Fruit fly (Drosophila melanogaster) whole organism, prepupa: ENCODE results near the gene CG33303.
A peak's percentile ranks its signal among the peaks of the same experiment; 100 is the strongest.

Experiments used
- Blimp-1 ChIP-seq: fragments of 200-800 bp; sonication (Bioruptor generic); optimal IDR thresholded peaks from 3 replicates; lab custom pipeline; 2017; ENCODE audit warnings: missing biosample characterization, missing genetic modification characterization, mild to moderate bottlenecking, moderate library complexity, missing genetic modification reagents
- CG10631 ChIP-seq: fragments of 200-800 bp; sonication (Bioruptor generic); optimal IDR thresholded peaks from 2 replicates; lab custom pipeline; 2016; ENCODE audit warnings: missing biosample characterization, missing genetic modification characterization
- CG11294 ChIP-seq: fragments of 200-800 bp; sonication (Bioruptor generic); IDR thresholded peaks from 2 replicates; pipeline ENCODE4 v1.3.6; 2022; ENCODE audit warnings: missing biosample characterization, missing genetic modification characterization
- CG11762 ChIP-seq: fragments of 200-800 bp; sonication (Bioruptor generic); optimal IDR thresholded peaks from 3 replicates; lab custom pipeline; 2016; ENCODE audit warnings: missing biosample characterization, missing genetic modification characterization; ENCODE audit not compliant: insufficient read depth
- CG11902 ChIP-seq: fragments of 200-800 bp; sonication (Bioruptor generic); optimal IDR thresholded peaks from 3 replicates; lab custom pipeline; 2016; ENCODE audit warnings: missing biosample characterization, missing genetic modification characterization
- CG15336 ChIP-seq: fragments of 200-800 bp; sonication (Bioruptor generic); IDR thresholded peaks from 2 replicates; pipeline ENCODE4 v1.3.6; 2022; ENCODE audit warnings: missing biosample characterization, missing genetic modification characterization
- CG16779 ChIP-seq: fragments of 200-800 bp; sonication (Bioruptor generic); optimal IDR thresholded peaks from 3 replicates; lab custom pipeline; 2017; ENCODE audit warnings: missing biosample characterization, mild to moderate bottlenecking, missing genetic modification characterization
- CG3032 ChIP-seq: fragments of 200-800 bp; optimal IDR thresholded peaks from 2 replicates; lab custom pipeline; 2019; ENCODE audit warnings: missing biosample characterization, mild to moderate bottlenecking, missing genetic modification characterization, moderate library complexity
- CG31627 ChIP-seq: fragments of 200-800 bp; sonication (Bioruptor generic); optimal IDR thresholded peaks from 3 replicates; lab custom pipeline; 2016; ENCODE audit warnings: missing biosample characterization, missing genetic modification characterization
- CG32006 ChIP-seq: fragments of 200-800 bp; sonication (Bioruptor generic); optimal IDR thresholded peaks from 3 replicates; lab custom pipeline; 2017; ENCODE audit warnings: missing biosample characterization, mild to moderate bottlenecking, missing genetic modification characterization
- CG34406 ChIP-seq: fragments of 200-800 bp; sonication (Bioruptor generic); optimal IDR thresholded peaks from 3 replicates; lab custom pipeline; 2016; ENCODE audit warnings: missing biosample characterization, missing genetic modification characterization
- CG3919 ChIP-seq: fragments of 200-800 bp; sonication (Bioruptor generic); optimal IDR thresholded peaks from 3 replicates; lab custom pipeline; 2016; ENCODE audit warnings: missing biosample characterization, missing genetic modification characterization
- CG6163 ChIP-seq: fragments of 200-800 bp; sonication (Bioruptor generic); IDR thresholded peaks from 3 replicates; pipeline ENCODE4 v1.3.6; 2022; ENCODE audit warnings: missing biosample characterization, missing genetic modification characterization
- CG6792 ChIP-seq: fragments of 200-800 bp; sonication (Bioruptor generic); optimal IDR thresholded peaks from 3 replicates; lab custom pipeline; 2016; ENCODE audit warnings: missing biosample characterization, missing genetic modification characterization
- CG6808 ChIP-seq: fragments of 200-800 bp; sonication (Bioruptor generic); optimal IDR thresholded peaks from 3 replicates; lab custom pipeline; 2017; ENCODE audit warnings: missing biosample characterization, missing genetic modification characterization, mild to moderate bottlenecking, moderate library complexity, missing genetic modification reagents
- CG6854 ChIP-seq: fragments of 200-800 bp; sonication (Bioruptor generic); optimal IDR thresholded peaks from 2 replicates; lab custom pipeline; 2017; ENCODE audit warnings: missing biosample characterization, mild to moderate bottlenecking, missing genetic modification characterization
- CG8119 ChIP-seq: fragments of 200-800 bp; sonication (Bioruptor generic); IDR thresholded peaks from 3 replicates; pipeline ENCODE4 v1.3.6; 2022; ENCODE audit warnings: missing biosample characterization, missing genetic modification characterization
- CG8319 ChIP-seq: fragments of 200-800 bp; sonication (Bioruptor generic); optimal IDR thresholded peaks from 3 replicates; lab custom pipeline; 2016; ENCODE audit warnings: missing biosample characterization, missing genetic modification characterization
- CG8632 ChIP-seq: fragments of 200-800 bp; sonication (Bioruptor generic); optimal IDR thresholded peaks from 3 replicates; lab custom pipeline; 2016; ENCODE audit warnings: missing biosample characterization, missing genetic modification characterization
- Eip75B ChIP-seq: fragments of 200-800 bp; sonication (Bioruptor generic); optimal IDR thresholded peaks from 3 replicates; lab custom pipeline; 2016; ENCODE audit warnings: missing biosample characterization, missing genetic modification characterization
- Eip78C ChIP-seq: fragments of 200-800 bp; sonication (Bioruptor generic); peaks from one replicate; lab custom pipeline; 2016; ENCODE audit warnings: missing biosample characterization, missing genetic modification characterization
- Eip93F ChIP-seq: fragments of 200-800 bp; sonication (Bioruptor generic); optimal IDR thresholded peaks from 2 replicates; lab custom pipeline; 2016; ENCODE audit warnings: missing biosample characterization, mild to moderate bottlenecking, missing genetic modification characterization
- Ets21C ChIP-seq: fragments of 200-800 bp; sonication (Bioruptor generic); optimal IDR thresholded peaks from 3 replicates; lab custom pipeline; 2016; ENCODE audit warnings: missing biosample characterization, missing genetic modification characterization
- Ets96B ChIP-seq: fragments of 200-800 bp; optimal IDR thresholded peaks from 2 replicates; lab custom pipeline; 2019; ENCODE audit warnings: missing biosample characterization, mild to moderate bottlenecking, missing genetic modification characterization, moderate library complexity
- Gug ChIP-seq: fragments of 200-800 bp; sonication (Bioruptor generic); IDR thresholded peaks from 2 replicates; pipeline ENCODE4 v1.3.6; 2022; ENCODE audit warnings: missing biosample characterization, missing genetic modification characterization
- Lpt ChIP-seq: fragments of 200-800 bp; sonication (Bioruptor generic); optimal IDR thresholded peaks from 3 replicates; lab custom pipeline; 2016; ENCODE audit warnings: missing biosample characterization, missing genetic modification characterization
- Sox102F ChIP-seq: fragments of 200-800 bp; sonication (Bioruptor generic); optimal IDR thresholded peaks from 2 replicates; lab custom pipeline; 2016; ENCODE audit warnings: missing biosample characterization, mild to moderate bottlenecking, missing genetic modification characterization
- Sox14 ChIP-seq: fragments of 200-800 bp; sonication (Bioruptor generic); optimal IDR thresholded peaks from 3 replicates; lab custom pipeline; 2016; ENCODE audit warnings: missing biosample characterization, missing genetic modification characterization
- Sox15 ChIP-seq: fragments of 200-800 bp; sonication (Bioruptor generic); optimal IDR thresholded peaks from 3 replicates; lab custom pipeline; 2016; ENCODE audit warnings: missing biosample characterization, missing genetic modification characterization
- achi ChIP-seq: fragments of 200-800 bp; sonication (Bioruptor generic); optimal IDR thresholded peaks from 3 replicates; lab custom pipeline; 2016; ENCODE audit warnings: missing biosample characterization, missing genetic modification characterization
- acj6 ChIP-seq: fragments of 200-800 bp; sonication (Bioruptor generic); optimal IDR thresholded peaks from 3 replicates; lab custom pipeline; 2016; ENCODE audit warnings: missing biosample characterization, missing genetic modification characterization
- cyc ChIP-seq: fragments of 200-800 bp; sonication (Bioruptor generic); optimal IDR thresholded peaks from 3 replicates; lab custom pipeline; 2016; ENCODE audit warnings: missing biosample characterization, missing genetic modification characterization
- dsx ChIP-seq: fragments of 200-800 bp; optimal IDR thresholded peaks from 3 replicates; lab custom pipeline; 2019; ENCODE audit warnings: missing biosample characterization, mild to moderate bottlenecking, missing genetic modification characterization, moderate library complexity; ENCODE audit not compliant: poor library complexity, severe bottlenecking
- eg ChIP-seq: fragments of 200-800 bp; sonication (Bioruptor generic); IDR thresholded peaks from 3 replicates; pipeline ENCODE4 v1.3.6; 2022; ENCODE audit warnings: missing biosample characterization, missing genetic modification characterization
- esn ChIP-seq: fragments of 200-800 bp; sonication (Bioruptor generic); optimal IDR thresholded peaks from 2 replicates; lab custom pipeline; 2016; ENCODE audit warnings: missing biosample characterization, mild to moderate bottlenecking, missing genetic modification characterization, moderate library complexity
- fd85E ChIP-seq: fragments of 200-800 bp; sonication (Bioruptor generic); optimal IDR thresholded peaks from 3 replicates; lab custom pipeline; 2016; ENCODE audit warnings: missing biosample characterization, missing genetic modification characterization
- lz ChIP-seq: fragments of 200-800 bp; sonication (Bioruptor generic); optimal IDR thresholded peaks from 3 replicates; lab custom pipeline; 2016; ENCODE audit warnings: missing biosample characterization, missing genetic modification characterization
- ss ChIP-seq, 2 experiments: fragments of 200-800 bp; sonication (Bioruptor generic); optimal IDR thresholded peaks; 2 replicates in 1 of 2; 3 replicates in 1 of 2; lab custom pipeline; 2017 to 2018; ENCODE audit warnings: mild to moderate bottlenecking in 2 of 2, missing biosample characterization in 2 of 2, missing genetic modification characterization in 2 of 2, moderate library complexity in 1 of 2
- svp ChIP-seq: fragments of 200-800 bp; sonication (Bioruptor generic); peaks from one replicate; lab custom pipeline; 2016; ENCODE audit warnings: missing biosample characterization, missing genetic modification characterization
- topi ChIP-seq: fragments of 200-800 bp; sonication (Bioruptor generic); optimal IDR thresholded peaks from 3 replicates; lab custom pipeline; 2016; ENCODE audit warnings: missing biosample characterization, missing genetic modification characterization
- vri ChIP-seq: fragments of 200-800 bp; sonication (Bioruptor generic); optimal IDR thresholded peaks from 3 replicates; lab custom pipeline; 2016; ENCODE audit warnings: missing biosample characterization, mild to moderate bottlenecking, missing genetic modification characterization

Gene CG33303

DNA sequence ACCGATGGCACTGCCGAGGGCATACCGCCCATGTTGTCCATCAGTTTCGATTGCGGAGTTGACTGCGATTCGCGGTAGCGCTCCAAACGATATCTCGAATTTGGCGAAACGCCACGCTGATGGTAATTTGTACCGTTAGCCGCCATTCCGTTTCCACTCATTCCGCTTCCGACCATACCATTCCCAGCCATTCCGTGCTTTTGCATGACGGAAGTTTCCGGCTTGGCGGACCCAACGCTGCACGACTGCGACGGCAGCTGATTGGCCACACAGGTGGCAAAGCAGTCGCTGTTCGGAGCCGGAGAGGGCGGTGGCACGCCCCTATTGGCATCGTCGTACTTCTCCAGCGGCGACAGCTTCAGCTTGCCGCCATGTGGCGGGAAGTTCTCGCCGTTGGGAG, 3.3 kb downstream of the CG33303 start:
- TF ChIP-seq Eip78C = peak; percentile 8
- TF ChIP-seq CG6808 (GFP tag; lab: Kevin White, UChicago) = no peak
- TF ChIP-seq, all 60 proteins: peak for 1

dm6 chr2L:10366525-10366924, 9.0 kb downstream of the CG33303 start, which contains the start of gene CG5056:
Gene CG5056, plus strand, starts transcription at chr2L:10366692.
- peak; percentile 63 for TF ChIP-seq Eip78C
- TF ChIP-seq Sox15 (GFP tag; lab: Kevin White, UChicago) = no peak
- peak; percentile 6 for TF ChIP-seq Ets96B (tag; lab: Kevin White, UChicago)
- peak; percentile 1 for TF ChIP-seq cyc
- TF ChIP-seq topi (GFP tag; lab: Kevin White, UChicago) = no peak
- no peak for TF ChIP-seq CG11762 (GFP tag; lab: Kevin White, UChicago)
- peak; percentile 47 for TF ChIP-seq CG3032 (tag; lab: Kevin White, UChicago)
- peak; percentile 55 for TF ChIP-seq CG8119 (GFP tag; lab: Robert Waterston, UW)

DNA sequence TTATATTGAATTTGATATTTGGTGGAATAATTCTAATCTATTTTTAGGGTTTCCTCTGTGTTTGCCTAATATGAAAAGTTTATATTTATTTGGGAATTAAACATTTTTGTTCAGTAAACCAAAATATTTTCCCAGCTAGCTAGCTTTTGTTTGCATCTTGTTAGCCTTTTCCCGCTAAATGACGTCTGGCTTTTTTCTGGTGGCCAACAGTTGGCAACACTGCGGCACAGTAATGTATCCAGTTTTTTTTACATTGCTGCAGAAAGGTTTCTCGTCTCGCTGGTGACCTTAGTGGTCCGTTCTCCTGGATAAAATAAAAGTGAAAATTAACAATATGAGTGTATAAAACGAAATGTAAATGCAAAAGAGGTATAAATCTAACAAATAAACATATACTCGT, 11.3 kb downstream of the CG33303 start, which contains the start of gene lft:
Gene lft, plus strand, starts transcription at position 243 of the 400 bp plus-strand sequence.
- TF ChIP-seq ss (GFP tag; optimal IDR thresholded peaks at IDR 0.05; lab: Kevin White, UChicago) (peak in 1 of 2 experiments; percentile 32), CG16779 (no peak), Eip78C (peak; percentile 42), CG8319 (GFP tag; lab: Kevin White, UChicago) (peak; percentile 53), CG11294 (GFP tag; lab: Robert Waterston, UW) (no peak), dsx (GFP tag; lab: Kevin White, UChicago) (peak; percentile 51), Sox15 (GFP tag; lab: Kevin White, UChicago) (no peak), svp (no peak), eg (no peak), Sox102F (GFP tag; lab: Kevin White, UChicago) (no peak)

dm6 chr2L:10362408-10363067, 13.0 kb downstream of the CG33303 start, which contains the start of the genes Cand1 and pim:
Gene Cand1, minus strand, starts transcription at chr2L:10362707.
Gene pim, plus strand, starts transcription at chr2L:10362989.
- TF ChIP-seq CG3032 (tag; lab: Kevin White, UChicago) = peak; percentile 16
- no peak for TF ChIP-seq CG32006 (GFP tag; lab: Kevin White, UChicago)

dm6 chr2L:10356508-10356907, 19.0 kb downstream of the CG33303 start, which contains the start of the genes CtsL4 and ClpP:
Gene CtsL4, minus strand, starts transcription at chr2L:10356597.
Gene ClpP, plus strand, starts transcription at chr2L:10356795.
- TF ChIP-seq Lpt (GFP tag; lab: Kevin White, UChicago) (no peak), CG6792 (GFP tag; lab: Kevin White, UChicago) (no peak), CG34406 (GFP tag; lab: Kevin White, UChicago) (peak; percentile 40), CG11902 (GFP tag; lab: Kevin White, UChicago) (no peak), Sox15 (GFP tag; lab: Kevin White, UChicago) (no peak), CG6854 (GFP tag; lab: Kevin White, UChicago) (no peak), CG11762 (GFP tag; lab: Kevin White, UChicago) (no peak), topi (GFP tag; lab: Kevin White, UChicago) (no peak), CG31627 (peak; percentile 50), acj6 (GFP tag; lab: Kevin White, UChicago) (peak; percentile 36), esn (peak; percentile 55), CG10631 (no peak), fd85E (GFP tag; lab: Kevin White, UChicago) (no peak), CG15336 (GFP tag; lab: Robert Waterston, UW) (no peak), CG8632 (GFP tag; lab: Kevin White, UChicago) (peak; percentile 37), Sox14 (GFP tag; lab: Kevin White, UChicago) (peak; percentile 88), Blimp-1 (GFP tag; lab: Kevin White, UChicago) (no peak), CG3919 (GFP tag; lab: Kevin White, UChicago) (no peak), CG11294 (GFP tag; lab: Robert Waterston, UW) (no peak), ss (GFP tag; optimal IDR thresholded peaks at IDR 0.05; lab: Kevin White, UChicago) (no peak), dsx (GFP tag; lab: Kevin White, UChicago) (no peak), achi (GFP tag; lab: Kevin White, UChicago) (no peak), Ets21C (GFP tag; lab: Kevin White, UChicago) (no peak), CG6163 (GFP tag; lab: Robert Waterston, UW) (no peak), CG32006 (GFP tag; lab: Kevin White, UChicago) (no peak), vri (GFP tag; lab: Kevin White, UChicago) (no peak), Gug (no peak), CG8319 (GFP tag; lab: Kevin White, UChicago) (no peak), Sox102F (GFP tag; lab: Kevin White, UChicago) (no peak), Eip75B (no peak), Eip93F (no peak), lz (GFP tag; lab: Kevin White, UChicago) (peak; percentile 45)
